Worm (Caenorhabditis elegans) whole organism, late embryonic: ENCODE data around the gene hrpa-2.

Source experiments
- ama-1 ChIP-seq: fragments of 150-350 bp; optimal IDR thresholded peaks from 2 replicates; lab custom pipeline; 2014
- ceh-9 ChIP-seq: sonication (generic microtip); optimal IDR thresholded peaks from 2 replicates; lab custom pipeline; 2016; ENCODE audit warnings: mild to moderate bottlenecking, missing genetic modification characterization, inconsistent platforms, missing compliant biosample characterization
- dmd-4 ChIP-seq: sonication (generic microtip); optimal IDR thresholded peaks from 2 replicates; lab custom pipeline; 2016; ENCODE audit warnings: borderline replicate concordance, missing genetic modification characterization, missing compliant biosample characterization
- fax-1 ChIP-seq: sonication (generic microtip); optimal IDR thresholded peaks from 2 replicates; lab custom pipeline; 2016; ENCODE audit warnings: missing genotype, missing genetic modification characterization, missing compliant biosample characterization
- lin-11 ChIP-seq: fragments of 200-800 bp; sonication (Bioruptor generic); optimal IDR thresholded peaks from 2 replicates; lab custom pipeline; 2018; ENCODE audit warnings: mild to moderate bottlenecking, missing genetic modification characterization, missing compliant biosample characterization
- nhr-11 ChIP-seq: fragments of 150-350 bp; optimal IDR thresholded peaks from 2 replicates; lab custom pipeline; 2014; ENCODE audit warnings: missing biosample characterization, missing genetic modification characterization
- pha-4 ChIP-seq: fragments of 150-350 bp; optimal IDR thresholded peaks from 2 replicates; lab custom pipeline; 2018; ENCODE audit warnings: missing biosample characterization, missing genetic modification reagents, missing genetic modification characterization
- pros-1 ChIP-seq: fragments of 150-350 bp; optimal IDR thresholded peaks from 2 replicates; lab custom pipeline; 2014; ENCODE audit warnings: missing biosample characterization, missing genetic modification reagents, missing genetic modification characterization
- ref-2 ChIP-seq: sonication (generic microtip); optimal IDR thresholded peaks from 2 replicates; lab custom pipeline; 2016; ENCODE audit warnings: missing genetic modification characterization, missing compliant biosample characterization
- syd-9 ChIP-seq: sonication (generic microtip); optimal IDR thresholded peaks from 2 replicates; lab custom pipeline; 2016; ENCODE audit warnings: mild to moderate bottlenecking, missing genetic modification characterization, moderate library complexity, missing compliant biosample characterization
- tbx-2 ChIP-seq: sonication (generic microtip); optimal IDR thresholded peaks from 2 replicates; lab custom pipeline; 2016; ENCODE audit warnings: missing genetic modification characterization, missing compliant biosample characterization
- ttx-3 ChIP-seq: sonication (generic microtip); optimal IDR thresholded peaks from 2 replicates; lab custom pipeline; 2016; ENCODE audit warnings: missing genetic modification reagents, missing genetic modification characterization, missing compliant biosample characterization
- unc-55 ChIP-seq: sonication (generic microtip); optimal IDR thresholded peaks from 2 replicates; lab custom pipeline; 2017; ENCODE audit warnings: missing biosample characterization, missing genetic modification reagents, missing genetic modification characterization
- unc-86 ChIP-seq: sonication (generic microtip); optimal IDR thresholded peaks from 2 replicates; lab custom pipeline; 2016; ENCODE audit warnings: missing genetic modification characterization, missing compliant biosample characterization

ce11 chrX:5216063-5216462 is at the start of gene hrpa-2:
- no peak for TF ChIP-seq lin-11 (tag; lab: Kevin White, UChicago)
- TF ChIP-seq ama-1: no peak
- no peak for TF ChIP-seq nhr-11
- no peak for TF ChIP-seq unc-86 (tag; lab: Kevin White, UChicago)
- no peak for TF ChIP-seq dmd-4 (tag; lab: Kevin White, UChicago)
- TF ChIP-seq fax-1 (tag; lab: Kevin White, UChicago): no peak
- TF ChIP-seq pha-4: no peak
- TF ChIP-seq ref-2 (tag; lab: Kevin White, UChicago): no peak
- no peak for TF ChIP-seq syd-9
- no peak for TF ChIP-seq unc-55 (GFP tag; lab: Kevin White, UChicago)
- no peak for TF ChIP-seq tbx-2
- no peak for TF ChIP-seq pros-1 (tag; lab: Kevin White, UChicago)
- TF ChIP-seq ceh-9 (tag; lab: Kevin White, UChicago): no peak
- no peak for TF ChIP-seq ttx-3 (tag; lab: Kevin White, UChicago)
